Fruit fly (Drosophila melanogaster) Kc167 (cell line): ENCODE measurements around the gene CG43703.

Source experiments
- Myc ChIP-seq: fragments of >200 bp; optimal IDR thresholded peaks from 2 replicates; lab custom pipeline; 2017; ENCODE audit warnings: missing external identifiers
- h ChIP-seq: fragments of >200 bp; optimal IDR thresholded peaks from 3 replicates; lab custom pipeline; 2018; ENCODE audit warnings: missing external identifiers
- ttk ChIP-seq: sonication (Bioruptor generic); optimal IDR thresholded peaks from 2 replicates; lab custom pipeline; 2017; ENCODE audit warnings: missing external identifiers

dm6 chr2L:3776614-3777196, 11.4 kb downstream of the CG43703 start:
- TF ChIP-seq h (lab: Kevin White, UChicago), result no peak
- TF ChIP-seq Myc (lab: Kevin White, UChicago), result no peak
- no peak for TF ChIP-seq ttk (lab: Kevin White, UChicago)
